Fruit fly (Drosophila melanogaster) whole organism, prepupa: Measurements from ENCODE around the gene CG34325.

Experiments
- CG10669 ChIP-seq: fragments of 200-800 bp; sonication (Bioruptor generic); optimal IDR thresholded peaks from 3 replicates; lab custom pipeline; 2018; ENCODE audit warnings: missing biosample characterization, mild to moderate bottlenecking, missing genetic modification characterization, moderate library complexity
- CG6808 ChIP-seq: fragments of 200-800 bp; sonication (Bioruptor generic); optimal IDR thresholded peaks from 3 replicates; lab custom pipeline; 2017; ENCODE audit warnings: missing biosample characterization, missing genetic modification characterization, mild to moderate bottlenecking, moderate library complexity, missing genetic modification reagents
- CG8319 ChIP-seq: fragments of 200-800 bp; sonication (Bioruptor generic); optimal IDR thresholded peaks from 3 replicates; lab custom pipeline; 2016; ENCODE audit warnings: missing biosample characterization, missing genetic modification characterization
- CG8632 ChIP-seq: fragments of 200-800 bp; sonication (Bioruptor generic); optimal IDR thresholded peaks from 3 replicates; lab custom pipeline; 2016; ENCODE audit warnings: missing biosample characterization, missing genetic modification characterization
- Eip78C ChIP-seq: fragments of 200-800 bp; sonication (Bioruptor generic); peaks from one replicate; lab custom pipeline; 2016; ENCODE audit warnings: missing biosample characterization, missing genetic modification characterization
- Gug ChIP-seq: fragments of 200-800 bp; sonication (Bioruptor generic); IDR thresholded peaks from 2 replicates; pipeline ENCODE4 v1.3.6; 2022; ENCODE audit warnings: missing biosample characterization, missing genetic modification characterization
- Hr39 ChIP-seq: fragments of 200-800 bp; sonication (Bioruptor generic); optimal IDR thresholded peaks from 2 replicates; lab custom pipeline; 2016; ENCODE audit warnings: missing biosample characterization, missing genetic modification characterization
- Lpt ChIP-seq: fragments of 200-800 bp; sonication (Bioruptor generic); optimal IDR thresholded peaks from 3 replicates; lab custom pipeline; 2016; ENCODE audit warnings: missing biosample characterization, missing genetic modification characterization
- OdsH ChIP-seq: fragments of 200-800 bp; sonication (Bioruptor generic); optimal IDR thresholded peaks from 3 replicates; lab custom pipeline; 2016; ENCODE audit warnings: missing biosample characterization, missing genetic modification characterization
- Sox102F ChIP-seq: fragments of 200-800 bp; sonication (Bioruptor generic); optimal IDR thresholded peaks from 2 replicates; lab custom pipeline; 2016; ENCODE audit warnings: missing biosample characterization, mild to moderate bottlenecking, missing genetic modification characterization
- Sox15 ChIP-seq: fragments of 200-800 bp; sonication (Bioruptor generic); optimal IDR thresholded peaks from 3 replicates; lab custom pipeline; 2016; ENCODE audit warnings: missing biosample characterization, missing genetic modification characterization

dm6 chrX:16766868-16767431, 45.7 kb upstream of the CG34325 start:
- TF ChIP-seq Lpt = no peak
- TF ChIP-seq CG8319 (GFP tag; lab: Kevin White, UChicago) = no peak
- no peak for TF ChIP-seq CG10669 (GFP tag; lab: Kevin White, UChicago)
- peak; percentile 39 for TF ChIP-seq Eip78C (GFP tag; lab: Kevin White, UChicago)
- no peak for TF ChIP-seq Sox15 (GFP tag; lab: Kevin White, UChicago)
- TF ChIP-seq Gug (GFP tag; lab: Robert Waterston, UW) = no peak
- no peak for TF ChIP-seq CG8632
- no peak for TF ChIP-seq OdsH (GFP tag; lab: Kevin White, UChicago)
- no peak for TF ChIP-seq Hr39 (GFP tag; lab: Kevin White, UChicago)
- TF ChIP-seq Sox102F = no peak
- no peak for TF ChIP-seq CG6808 (GFP tag; lab: Kevin White, UChicago)
